Worm (Caenorhabditis elegans) whole organism, mixed stage, embryonic: Measurements from ENCODE around the gene T04G9.6.

Experiments used
- M03D4.4 ChIP-seq: sonication (generic microtip); optimal IDR thresholded peaks from 2 replicates; lab custom pipeline; 2017; ENCODE audit warnings: mild to moderate bottlenecking, missing genetic modification characterization, missing compliant biosample characterization
- bed-3 ChIP-seq: fragments of 200-800 bp; sonication (Bioruptor generic); optimal IDR thresholded peaks from 3 replicates; lab custom pipeline; 2018; ENCODE audit warnings: mild to moderate bottlenecking, missing genetic modification characterization, moderate library complexity, missing compliant biosample characterization
- blmp-1 ChIP-seq: fragments of 150-350 bp; optimal IDR thresholded peaks from 2 replicates; lab custom pipeline; 2014; ENCODE audit warnings: missing biosample characterization, missing genetic modification characterization
- ceh-39 ChIP-seq: fragments of 150-350 bp; optimal IDR thresholded peaks from 2 replicates; lab custom pipeline; 2014; ENCODE audit warnings: missing biosample characterization, missing genetic modification characterization
- ceh-43 ChIP-seq: fragments of 200-800 bp; sonication (Bioruptor generic); optimal IDR thresholded peaks from 2 replicates; lab custom pipeline; 2018; ENCODE audit warnings: mild to moderate bottlenecking, missing genetic modification characterization, moderate library complexity, missing compliant biosample characterization
- ceh-83 ChIP-seq: fragments of 200-800 bp; sonication (Bioruptor generic); optimal IDR thresholded peaks from 2 replicates; lab custom pipeline; 2018; ENCODE audit warnings: mild to moderate bottlenecking, missing genetic modification characterization, missing compliant biosample characterization
- ces-1 ChIP-seq: fragments of 150-350 bp; optimal IDR thresholded peaks from 2 replicates; lab custom pipeline; 2014; ENCODE audit warnings: missing biosample characterization, missing genetic modification reagents, missing genetic modification characterization
- cnd-1 ChIP-seq: fragments of 200-800 bp; sonication (Bioruptor generic); optimal IDR thresholded peaks from 2 replicates; lab custom pipeline; 2018; ENCODE audit warnings: mild to moderate bottlenecking, missing genetic modification characterization, missing compliant biosample characterization
- drap-1 ChIP-seq: fragments of 200-800 bp; sonication (Bioruptor generic); optimal IDR thresholded peaks from 3 replicates; lab custom pipeline; 2018; ENCODE audit warnings: mild to moderate bottlenecking, missing genetic modification characterization, missing compliant biosample characterization
- elt-1 ChIP-seq: sonication (generic microtip); optimal IDR thresholded peaks from 2 replicates; lab custom pipeline; 2017; ENCODE audit warnings: missing genetic modification characterization, mild to moderate bottlenecking, missing compliant biosample characterization, antibody characterized with exemption, moderate library complexity, borderline replicate concordance; ENCODE audit not compliant: insufficient read depth
- elt-3 ChIP-seq: fragments of 150-350 bp; optimal IDR thresholded peaks from 2 replicates; lab custom pipeline; 2014; ENCODE audit warnings: missing biosample characterization, missing genetic modification characterization
- flh-1 ChIP-seq: fragments of 200-800 bp; sonication (Bioruptor generic); optimal IDR thresholded peaks from 2 replicates; lab custom pipeline; 2018; ENCODE audit warnings: mild to moderate bottlenecking, missing genetic modification characterization, moderate library complexity, missing compliant biosample characterization
- ham-2 ChIP-seq: fragments of 200-800 bp; sonication (Bioruptor generic); optimal IDR thresholded peaks from 2 replicates; lab custom pipeline; 2018; ENCODE audit warnings: mild to moderate bottlenecking, missing genetic modification characterization, missing compliant biosample characterization
- hlh-1 ChIP-seq: fragments of 150-350 bp; optimal IDR thresholded peaks from 2 replicates; lab custom pipeline; 2014; ENCODE audit warnings: missing biosample characterization, missing genetic modification reagents, missing genetic modification characterization
- lin-13 ChIP-seq: fragments of 150-350 bp; optimal IDR thresholded peaks from 2 replicates; lab custom pipeline; 2014; ENCODE audit warnings: missing biosample characterization, missing genetic modification characterization
- lin-32 ChIP-seq: fragments of 200-800 bp; sonication (Bioruptor generic); optimal IDR thresholded peaks from 2 replicates; lab custom pipeline; 2018; ENCODE audit warnings: mild to moderate bottlenecking, missing genetic modification characterization, missing compliant biosample characterization
- lsy-2 ChIP-seq: fragments of 150-350 bp; optimal IDR thresholded peaks from 2 replicates; lab custom pipeline; 2014; ENCODE audit warnings: missing biosample characterization, missing genetic modification characterization
- mab-5 ChIP-seq: fragments of 150-350 bp; optimal IDR thresholded peaks from 2 replicates; lab custom pipeline; 2014; ENCODE audit warnings: missing biosample characterization, missing genetic modification characterization
- mep-1 ChIP-seq: fragments of 150-350 bp; optimal IDR thresholded peaks from 2 replicates; lab custom pipeline; 2017; ENCODE audit warnings: missing biosample characterization, missing genetic modification reagents, missing genetic modification characterization, inconsistent platforms
- mls-2 ChIP-seq: sonication (generic microtip); optimal IDR thresholded peaks from 2 replicates; lab custom pipeline; 2016; ENCODE audit warnings: mild to moderate bottlenecking, missing genetic modification characterization, moderate library complexity, missing compliant biosample characterization
- nhr-12 ChIP-seq: fragments of 150-350 bp; optimal IDR thresholded peaks from 2 replicates; lab custom pipeline; 2014; ENCODE audit warnings: missing biosample characterization, missing genetic modification characterization
- nhr-2 ChIP-seq: fragments of 150-350 bp; optimal IDR thresholded peaks from 2 replicates; lab custom pipeline; 2014; ENCODE audit warnings: missing biosample characterization, missing genetic modification characterization
- nhr-237 ChIP-seq: fragments of 150-350 bp; optimal IDR thresholded peaks from 2 replicates; lab custom pipeline; 2014; ENCODE audit warnings: missing biosample characterization, missing genetic modification characterization
- nhr-28 ChIP-seq: fragments of 150-350 bp; optimal IDR thresholded peaks from 2 replicates; lab custom pipeline; 2014; ENCODE audit warnings: missing biosample characterization, missing genetic modification characterization
- nhr-76 ChIP-seq: sonication (generic microtip); optimal IDR thresholded peaks from 2 replicates; lab custom pipeline; 2017; ENCODE audit warnings: missing biosample characterization, missing genetic modification characterization
- pha-4 ChIP-seq: fragments of 150-350 bp; optimal IDR thresholded peaks from 2 replicates; lab custom pipeline; 2018; ENCODE audit warnings: missing biosample characterization, missing genetic modification reagents, missing genetic modification characterization
- sem-2 ChIP-seq: fragments of 200-800 bp; sonication (Bioruptor generic); optimal IDR thresholded peaks from 2 replicates; lab custom pipeline; 2018; ENCODE audit warnings: mild to moderate bottlenecking, missing genetic modification characterization, missing compliant biosample characterization
- snpc-4 ChIP-seq: fragments of 150-350 bp; optimal IDR thresholded peaks from 2 replicates; lab custom pipeline; 2014; ENCODE audit warnings: missing biosample characterization, missing genetic modification characterization
- sptf-1 ChIP-seq: sonication (generic microtip); optimal IDR thresholded peaks from 2 replicates; lab custom pipeline; 2017; ENCODE audit warnings: mild to moderate bottlenecking, missing genetic modification characterization, moderate library complexity, missing compliant biosample characterization
- tbx-8 ChIP-seq: fragments of 200-800 bp; sonication (Bioruptor generic); optimal IDR thresholded peaks from 2 replicates; lab custom pipeline; 2018; ENCODE audit warnings: mild to moderate bottlenecking, missing genetic modification characterization, moderate library complexity, missing compliant biosample characterization
- unc-120 ChIP-seq: sonication (generic microtip); optimal IDR thresholded peaks from 2 replicates; lab custom pipeline; 2017; ENCODE audit warnings: missing genetic modification characterization, missing compliant biosample characterization; ENCODE audit not compliant: poor library complexity, severe bottlenecking
- unc-39 ChIP-seq: fragments of 150-350 bp; optimal IDR thresholded peaks from 2 replicates; lab custom pipeline; 2014; ENCODE audit warnings: missing biosample characterization, missing genetic modification characterization
- unc-62 ChIP-seq: fragments of 150-350 bp; optimal IDR thresholded peaks from 2 replicates; lab custom pipeline; 2014; ENCODE audit warnings: missing biosample characterization, missing genetic modification reagents, missing genetic modification characterization
- zip-8 ChIP-seq: fragments of 150-350 bp; optimal IDR thresholded peaks from 2 replicates; lab custom pipeline; 2014; ENCODE audit warnings: missing biosample characterization, missing genetic modification characterization
- ztf-11 ChIP-seq: fragments of 150-350 bp; optimal IDR thresholded peaks from 2 replicates; lab custom pipeline; 2014; ENCODE audit warnings: missing biosample characterization, missing genetic modification characterization

Gene T04G9.6

DNA sequence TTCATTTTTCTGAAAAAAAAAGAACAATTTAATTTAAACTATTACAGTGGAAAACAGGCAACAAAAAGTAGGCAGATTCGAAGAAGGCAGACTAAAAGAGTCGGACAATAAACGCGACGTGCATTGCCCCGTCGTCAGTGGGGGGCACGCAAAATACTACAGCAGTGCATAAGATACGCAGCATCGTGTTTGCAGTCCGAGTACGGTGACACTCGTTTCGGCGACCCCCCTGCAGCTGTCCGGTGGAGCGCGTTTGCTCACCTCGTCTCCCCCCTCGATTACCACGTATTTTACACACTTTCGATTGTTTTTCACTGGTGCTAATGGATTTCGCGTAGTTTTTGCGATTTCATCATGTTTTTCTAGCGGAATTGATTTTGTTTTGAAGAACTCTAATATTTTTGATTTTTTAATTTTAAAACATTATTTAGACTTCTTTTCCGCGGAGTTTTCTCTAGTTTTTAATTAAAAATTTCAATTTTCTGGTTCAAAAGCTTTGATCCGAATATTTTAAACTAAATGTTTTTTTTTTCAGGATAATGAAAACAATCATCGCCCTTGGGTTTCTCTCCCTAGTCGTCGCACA lies 16.6 kb downstream of the T04G9.6 start, which contains the start of the genes trap-2 and ile-2:
Gene trap-2 (minus strand): TSS at position 9 of the 586 bp plus-strand sequence.
Gene ile-2 (plus strand): TSS at position 536 of the 586 bp plus-strand sequence.
- TF ChIP-seq ceh-43 (GFP tag; lab: Kevin White, UChicago) (no peak), blmp-1 (tag; lab: Kevin White, UChicago) (no peak), unc-62 (GFP tag; lab: Kevin White, UChicago) (peak; percentile 65), M03D4.4 (tag; lab: Kevin White, UChicago) (peak; percentile 31), lin-32 (GFP tag; lab: Kevin White, UChicago) (peak; percentile 38), cnd-1 (tag; lab: Kevin White, UChicago) (peak; percentile 52), zip-8 (no peak), hlh-1 (tag; lab: Kevin White, UChicago) (peak; percentile 69), lin-13 (peak; percentile 87), nhr-76 (tag; lab: Kevin White, UChicago) (no peak), mls-2 (tag; lab: Kevin White, UChicago) (peak; percentile 70), flh-1 (GFP tag; lab: Kevin White, UChicago) (no peak), ztf-11 (tag; lab: Kevin White, UChicago) (peak; percentile 34), drap-1 (peak; percentile 75), ham-2 (GFP tag; lab: Kevin White, UChicago) (peak; percentile 71), sptf-1 (peak; percentile 72), ceh-39 (tag; lab: Kevin White, UChicago) (peak; percentile 63), nhr-237 (peak; percentile 58), snpc-4 (tag; lab: Kevin White, UChicago) (no peak), nhr-12 (tag; lab: Kevin White, UChicago) (peak; percentile 51), pha-4 (tag; lab: Kevin White, UChicago) (peak; percentile 96), sem-2 (GFP tag; lab: Kevin White, UChicago) (no peak), bed-3 (GFP tag; lab: Kevin White, UChicago) (no peak), elt-3 (tag; lab: Kevin White, UChicago) (no peak), mep-1 (peak; percentile 88), elt-1 (tag; lab: Kevin White, UChicago) (peak; percentile 52), nhr-28 (tag; lab: Kevin White, UChicago) (no peak), unc-120 (tag; lab: Kevin White, UChicago) (peak; percentile 80), nhr-2 (tag; lab: Kevin White, UChicago) (peak; percentile 15), unc-39 (no peak), tbx-8 (GFP tag; lab: Kevin White, UChicago) (no peak), lsy-2 (tag; lab: Kevin White, UChicago) (peak; percentile 96), ceh-83 (GFP tag; lab: Kevin White, UChicago) (no peak), mab-5 (tag; lab: Kevin White, UChicago) (no peak), ces-1 (GFP tag; lab: Kevin White, UChicago) (peak; percentile 57)

DNA sequence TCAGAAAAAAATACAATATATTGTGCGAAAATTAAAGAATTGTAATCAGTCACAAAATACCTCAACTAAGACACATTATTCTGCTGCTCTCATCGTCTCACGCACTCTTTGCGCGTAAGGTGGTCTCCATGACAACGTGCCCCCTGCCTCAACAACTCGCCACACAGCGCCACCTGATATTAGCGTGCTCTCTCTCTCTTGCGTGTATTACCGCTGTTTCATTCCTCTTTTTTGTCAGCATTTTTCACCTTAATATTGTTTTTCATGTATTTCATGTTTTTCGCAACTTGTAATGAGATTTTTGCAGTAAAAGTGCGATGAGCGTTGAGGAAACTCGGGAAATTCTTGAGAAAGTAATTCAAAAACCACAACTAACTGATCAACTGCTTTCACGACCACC lies 21.3 kb downstream of the T04G9.6 start, which contains the start of gene dyf-11:
Gene dyf-11 (plus strand): TSS at position 301 of the 400 bp plus-strand sequence.
- TF ChIP-seq mls-2 (tag; lab: Kevin White, UChicago), result no peak
- no peak for TF ChIP-seq snpc-4 (tag; lab: Kevin White, UChicago)
- no peak for TF ChIP-seq ceh-83 (GFP tag; lab: Kevin White, UChicago)
- TF ChIP-seq pha-4 (tag; lab: Kevin White, UChicago), result no peak
- TF ChIP-seq nhr-12 (tag; lab: Kevin White, UChicago), result no peak
- no peak for TF ChIP-seq hlh-1 (tag; lab: Kevin White, UChicago)
- TF ChIP-seq unc-62 (GFP tag; lab: Kevin White, UChicago), result no peak
- TF ChIP-seq mab-5 (tag; lab: Kevin White, UChicago), result no peak
- no peak for TF ChIP-seq ham-2 (GFP tag; lab: Kevin White, UChicago)
- no peak for TF ChIP-seq unc-120 (tag; lab: Kevin White, UChicago)
- TF ChIP-seq elt-1 (tag; lab: Kevin White, UChicago), result no peak
- TF ChIP-seq drap-1, result no peak
- TF ChIP-seq lin-13, result no peak
- TF ChIP-seq M03D4.4 (tag; lab: Kevin White, UChicago), result no peak
- no peak for TF ChIP-seq zip-8
- TF ChIP-seq ztf-11 (tag; lab: Kevin White, UChicago), result no peak
